Fruit fly (Drosophila melanogaster) Kc167 (cell line): Measurements from ENCODE around the gene CG11964.

Source experiments
- Sin3A ChIP-seq: fragments of >200 bp; optimal IDR thresholded peaks from 2 replicates; lab custom pipeline; 2018; ENCODE audit warnings: missing external identifiers
- h ChIP-seq: fragments of >200 bp; optimal IDR thresholded peaks from 3 replicates; lab custom pipeline; 2018; ENCODE audit warnings: missing external identifiers
- ttk ChIP-seq: sonication (Bioruptor generic); optimal IDR thresholded peaks from 2 replicates; lab custom pipeline; 2017; ENCODE audit warnings: missing external identifiers

DNA sequence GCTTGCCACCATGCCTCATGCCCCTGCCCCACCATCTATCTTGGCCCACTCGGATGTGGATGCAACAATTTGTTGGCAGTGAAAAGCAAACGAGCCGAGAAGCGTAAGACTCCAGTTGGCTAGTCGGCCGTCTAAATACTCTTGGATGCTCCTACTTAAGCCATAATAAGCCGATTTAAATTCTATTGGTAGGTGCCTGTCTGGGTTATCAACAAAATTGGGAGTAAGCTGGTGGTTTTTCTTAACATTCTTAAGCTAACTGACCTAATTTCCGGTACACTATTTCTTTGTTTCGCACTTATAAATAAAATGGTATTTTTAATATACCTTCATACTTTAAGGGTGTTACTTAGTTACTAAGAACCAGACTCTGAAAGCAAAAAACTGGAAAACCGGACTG, 12.9 kb upstream of the CG11964 start:
- no peak for TF ChIP-seq ttk (lab: Kevin White, UChicago)
- no peak for TF ChIP-seq h (lab: Kevin White, UChicago)
- TF ChIP-seq Sin3A (lab: Kevin White, UChicago), result no peak
